Fruit fly (Drosophila melanogaster): ENCODE results near the gene Ssadh.

- TF ChIP-seq psq (optimal IDR thresholded peaks at IDR 0.05) (no peak), Sin3A (optimal IDR thresholded peaks at IDR 0.05) (no peak), ttk (optimal IDR thresholded peaks at IDR 0.05) (no peak), Myc (optimal IDR thresholded peaks at IDR 0.05) (no peak)
Measured at dm6 chr3R:25623800-25624791, 2.6 kb downstream of the Ssadh start, which contains the start of gene Npl4.
